Fruit fly (Drosophila melanogaster): ENCODE measurements around the gene CG14442.

The CG14442 gene

dm6 chrX:6694979-6695388, at the start of gene CG14442:
CG14442 (minus strand) TSS chrX:6695007.
- TF ChIP-seq noc (tag; optimal IDR thresholded peaks at IDR 0.05): peak; percentile 50

- peak; percentile 64 for TF ChIP-seq noc (tag; optimal IDR thresholded peaks at IDR 0.05)
These were observed 49.3 kb upstream of the CG14442 start, which contains the start of gene RpL17 for dm6 chrX:6744088-6744487. RpL17 (minus strand) TSS chrX:6744238.

- TF ChIP-seq noc (tag; optimal IDR thresholded peaks at IDR 0.05): no peak
These were observed 48.4 kb upstream of the CG14442 start for dm6 chrX:6743192-6743591.

dm6 chrX:6741184-6741586, 46.4 kb upstream of the CG14442 start:
- TF ChIP-seq noc (tag; optimal IDR thresholded peaks at IDR 0.05): no peak

dm6 chrX:6739936-6740668, 45.3 kb upstream of the CG14442 start, which contains the start of gene CG3168:
CG3168 (minus strand) TSS chrX:6739986.
- no peak for TF ChIP-seq noc (tag; optimal IDR thresholded peaks at IDR 0.05)

dm6 chrX:6733291-6734042, 38.7 kb upstream of the CG14442 start:
- peak; percentile 86 for TF ChIP-seq noc (tag; optimal IDR thresholded peaks at IDR 0.05)

- peak; percentile 8 for TF ChIP-seq noc (tag; optimal IDR thresholded peaks at IDR 0.05)
These were observed 35.9 kb upstream of the CG14442 start for dm6 chrX:6730600-6731259.

dm6 chrX:6728597-6729158, 33.9 kb upstream of the CG14442 start:
- no peak for TF ChIP-seq noc (tag; optimal IDR thresholded peaks at IDR 0.05)

dm6 chrX:6726758-6727490, 32.1 kb upstream of the CG14442 start:
- no peak for TF ChIP-seq noc (tag; optimal IDR thresholded peaks at IDR 0.05)

dm6 chrX:6724904-6725505, 30.2 kb upstream of the CG14442 start:
- no peak for TF ChIP-seq noc (tag; optimal IDR thresholded peaks at IDR 0.05)

dm6 chrX:6723622-6724021, 28.8 kb upstream of the CG14442 start:
- no peak for TF ChIP-seq noc (tag; optimal IDR thresholded peaks at IDR 0.05)

- TF ChIP-seq noc (tag; optimal IDR thresholded peaks at IDR 0.05): no peak
These were observed 25.2 kb upstream of the CG14442 start for dm6 chrX:6719968-6720367.

- TF ChIP-seq noc (tag; optimal IDR thresholded peaks at IDR 0.05): peak; percentile 39
These were observed 24.5 kb upstream of the CG14442 start for dm6 chrX:6719259-6719658.

- no peak for TF ChIP-seq noc (tag; optimal IDR thresholded peaks at IDR 0.05)
These were observed 21.4 kb upstream of the CG14442 start for dm6 chrX:6716170-6716569.

- TF ChIP-seq noc (tag; optimal IDR thresholded peaks at IDR 0.05): peak; percentile 58
These were observed 16.5 kb upstream of the CG14442 start for dm6 chrX:6711295-6711694.
